Worm (Caenorhabditis elegans) whole organism, L3 larva: ENCODE measurements around the gene F35H8.4.

Experiments used
- aly-2 ChIP-seq: fragments of 150-350 bp; optimal IDR thresholded peaks from 2 replicates; lab custom pipeline; 2014; ENCODE audit warnings: missing biosample characterization, missing genetic modification characterization
- ceh-16 ChIP-seq: sonication (generic microtip); optimal IDR thresholded peaks from 2 replicates; lab custom pipeline; 2017; ENCODE audit warnings: missing biosample characterization, missing genetic modification characterization
- elt-3 ChIP-seq, 3 experiments: fragments of 150-350 bp in 1 of 3; sonication (generic microtip) in 2 of 3; optimal IDR thresholded peaks; 2 replicates in 2 of 3; 4 replicates in 1 of 3; lab custom pipeline; 2014 to 2017; ENCODE audit warnings: missing biosample characterization in 3 of 3, missing genetic modification characterization in 3 of 3
- eor-1 ChIP-seq, 2 experiments: fragments of 150-350 bp; optimal IDR thresholded peaks; 2 replicates each; lab custom pipeline; 2014 to 2018; ENCODE audit warnings: missing biosample characterization in 2 of 2, missing genetic modification characterization in 2 of 2
- fos-1 ChIP-seq: fragments of 150-350 bp; optimal IDR thresholded peaks from 2 replicates; lab custom pipeline; 2014; ENCODE audit warnings: missing biosample characterization, missing genetic modification characterization
- mml-1 ChIP-seq: fragments of 150-350 bp; sonication (generic microtip); optimal IDR thresholded peaks from 3 replicates; lab custom pipeline; 2014; ENCODE audit warnings: missing biosample characterization, missing genetic modification characterization
- nhr-237 ChIP-seq: fragments of 150-350 bp; optimal IDR thresholded peaks from 2 replicates; lab custom pipeline; 2014; ENCODE audit warnings: missing biosample characterization, missing genetic modification characterization
- sea-2 ChIP-seq: fragments of 150-350 bp; sonication (generic microtip); optimal IDR thresholded peaks from 4 replicates; lab custom pipeline; 2014; ENCODE audit warnings: missing biosample characterization, missing genetic modification reagents, missing genetic modification characterization
- skn-1 ChIP-seq: fragments of 150-350 bp; optimal IDR thresholded peaks from 2 replicates; lab custom pipeline; 2014; ENCODE audit warnings: missing biosample characterization, missing genetic modification characterization
- snpc-4 ChIP-seq: fragments of 150-350 bp; optimal IDR thresholded peaks from 2 replicates; lab custom pipeline; 2014; ENCODE audit warnings: missing biosample characterization, missing genetic modification characterization
- unc-39 ChIP-seq: sonication (generic microtip); optimal IDR thresholded peaks from 4 replicates; lab custom pipeline; 2017; ENCODE audit warnings: missing biosample characterization, missing genetic modification characterization
- unc-62 ChIP-seq: fragments of 150-350 bp; sonication (generic microtip); optimal IDR thresholded peaks from 4 replicates; lab custom pipeline; 2014; ENCODE audit warnings: missing biosample characterization, missing genetic modification reagents, missing genetic modification characterization

- TF ChIP-seq elt-3 (tag; optimal IDR thresholded peaks at IDR 0.05; lab: Kevin White, UChicago) (no peak), ceh-16 (tag; lab: Kevin White, UChicago) (no peak), mml-1 (tag; lab: Kevin White, UChicago) (no peak), fos-1 (tag; lab: Kevin White, UChicago) (no peak), unc-62 (no peak), aly-2 (tag; lab: Kevin White, UChicago) (no peak), snpc-4 (tag; lab: Kevin White, UChicago) (no peak), unc-39 (tag; lab: Kevin White, UChicago) (no peak), eor-1 (tag; optimal IDR thresholded peaks at IDR 0.05; lab: Kevin White, UChicago) (no peak), sea-2 (GFP tag; lab: Kevin White, UChicago) (no peak), nhr-237 (tag; lab: Kevin White, UChicago) (no peak), skn-1 (tag; lab: Kevin White, UChicago) (no peak)
Measured at ce11 chrII:9597516-9598047, 37.8 kb upstream of the F35H8.4 start, which contains the start of gene mrpl-53.
